ENCODE assay signal across 3 fruit fly cellular contexts in genomic region chrX:19120367-19120766, dm6.
TF ChIP-seq lines count a peak whose summit lies in the region.

No protein-coding gene starts in this region.

- no peak for TF ChIP-seq CTCF in whole organism, embryonic (GFP tag; optimal IDR thresholded peaks at IDR 0.05; lab: Kevin White, UChicago)

TF ChIP-seq in whole organism, embryonic, 481 proteins besides CTCF, POLR2A, EP300 and RAD21 (continues in another document):
- peak; percentile 46 for TF ChIP-seq Drgx (GFP tag; IDR thresholded peaks at IDR 0.05; lab: Robert Waterston, UW)
- TF ChIP-seq Hr51 (GFP tag; optimal IDR thresholded peaks at IDR 0.05; lab: Kevin White, UChicago) = no peak
- TF ChIP-seq pfk (GFP tag; optimal IDR thresholded peaks at IDR 0.05; lab: Kevin White, UChicago) = no peak
- no peak for TF ChIP-seq Deaf1 (tag; optimal IDR thresholded peaks at IDR 0.05; lab: Kevin White, UChicago)
- TF ChIP-seq mld (GFP tag; IDR thresholded peaks at IDR 0.05; lab: Robert Waterston, UW; ENCODE audit: partially characterized antibody) = no peak
- TF ChIP-seq kay (GFP tag; optimal IDR thresholded peaks at IDR 0.05; lab: Kevin White, UChicago) = no peak
- no peak for TF ChIP-seq CG8765 (GFP tag; IDR thresholded peaks at IDR 0.05; lab: Robert Waterston, UW)
- TF ChIP-seq CG2120 (GFP tag; optimal IDR thresholded peaks at IDR 0.05; lab: Kevin White, UChicago) = no peak
- no peak for TF ChIP-seq scrt (GFP tag; optimal IDR thresholded peaks at IDR 0.05; lab: Kevin White, UChicago)
- no peak for TF ChIP-seq CG14667 (GFP tag; IDR thresholded peaks at IDR 0.05; lab: Robert Waterston, UW)
- no peak for TF ChIP-seq yki (optimal IDR thresholded peaks at IDR 0.05; lab: Kevin White, UChicago)
- no peak for TF ChIP-seq CG12942 (GFP tag; optimal IDR thresholded peaks at IDR 0.05; lab: Kevin White, UChicago)
- TF ChIP-seq nerfin-2 (GFP tag; IDR thresholded peaks at IDR 0.05; lab: Robert Waterston, UW; ENCODE audit: partially characterized antibody) = no peak
- TF ChIP-seq CG30403 (GFP tag; optimal IDR thresholded peaks at IDR 0.05; lab: Kevin White, UChicago) = no peak
- no peak for TF ChIP-seq CG8359 (GFP tag; optimal IDR thresholded peaks at IDR 0.05; lab: Kevin White, UChicago; ENCODE audit: borderline replicate concordance)
- peak; percentile 10 for TF ChIP-seq gem (tag; optimal IDR thresholded peaks at IDR 0.05; lab: Kevin White, UChicago)
- no peak for TF ChIP-seq amos (GFP tag; IDR thresholded peaks at IDR 0.05; lab: Robert Waterston, UW; ENCODE audit: partially characterized antibody)
- TF ChIP-seq phol (tag; optimal IDR thresholded peaks at IDR 0.05; lab: Kevin White, UChicago) = peak; percentile 3
- no peak for TF ChIP-seq D (optimal IDR thresholded peaks at IDR 0.05; lab: Kevin White, UChicago)
- TF ChIP-seq D (GFP tag; optimal IDR thresholded peaks at IDR 0.05; lab: Kevin White, UChicago) = no peak
- no peak for TF ChIP-seq grn (GFP tag; optimal IDR thresholded peaks at IDR 0.05; lab: Kevin White, UChicago)
- TF ChIP-seq zen (tag; optimal IDR thresholded peaks at IDR 0.05; lab: Kevin White, UChicago) = peak; percentile 50
- peak; percentile 59 for TF ChIP-seq sens (GFP tag; lab: Kevin White, UChicago)
- no peak for TF ChIP-seq dmrt99B (tag; optimal IDR thresholded peaks at IDR 0.05; lab: Kevin White, UChicago)
- no peak for TF ChIP-seq CG3065 (GFP tag; optimal IDR thresholded peaks at IDR 0.05; lab: Kevin White, UChicago)
- TF ChIP-seq grau (tag; optimal IDR thresholded peaks at IDR 0.05; lab: Kevin White, UChicago) = no peak
- TF ChIP-seq CG1603 (tag; optimal IDR thresholded peaks at IDR 0.05; lab: Kevin White, UChicago) = peak; percentile 37
- TF ChIP-seq NK7.1 (GFP tag; optimal IDR thresholded peaks at IDR 0.05; lab: Kevin White, UChicago) = no peak
- no peak for TF ChIP-seq CG2202 (tag; optimal IDR thresholded peaks at IDR 0.05; lab: Kevin White, UChicago)
- no peak for TF ChIP-seq prd (optimal IDR thresholded peaks at IDR 0.05; lab: Kevin White, UChicago)
- TF ChIP-seq prd (GFP tag; IDR thresholded peaks at IDR 0.05; lab: Robert Waterston, UW) = 0 out of 3 replicates have a peak, but pooled peaks have one; percentile 47

TF ChIP-seq in whole organism, prepupa, 60 proteins besides CTCF, POLR2A, EP300 and RAD21:
- TF ChIP-seq CG11294 (GFP tag; IDR thresholded peaks at IDR 0.05; lab: Robert Waterston, UW) (peak; percentile 11; the same call in 1 of the 2 replicates), pdm3 (GFP tag; optimal IDR thresholded peaks at IDR 0.05; lab: Kevin White, UChicago) (peak; percentile 16), CG10669 (GFP tag; optimal IDR thresholded peaks at IDR 0.05; lab: Kevin White, UChicago) (peak; percentile 3), CG3919 (GFP tag; optimal IDR thresholded peaks at IDR 0.05; lab: Kevin White, UChicago) (peak; percentile 25), dsx (GFP tag; optimal IDR thresholded peaks at IDR 0.05; lab: Kevin White, UChicago; ENCODE audit: poor library complexity, severe bottlenecking) (peak; percentile 20), CG32006 (GFP tag; optimal IDR thresholded peaks at IDR 0.05; lab: Kevin White, UChicago) (peak; percentile 33), CG6163 (GFP tag; IDR thresholded peaks at IDR 0.05; lab: Robert Waterston, UW) (0 out of 3 replicates have a peak, but pooled peaks have one; percentile 40), Ets96B (tag; optimal IDR thresholded peaks at IDR 0.05; lab: Kevin White, UChicago) (peak; percentile 26), CG6792 (GFP tag; optimal IDR thresholded peaks at IDR 0.05; lab: Kevin White, UChicago) (no peak), Gug (GFP tag; IDR thresholded peaks at IDR 0.05; lab: Robert Waterston, UW) (peak; percentile 22; the same call in 1 of the 2 replicates), svp (GFP tag; lab: Kevin White, UChicago) (peak; percentile 61), Hr39 (GFP tag; optimal IDR thresholded peaks at IDR 0.05; lab: Kevin White, UChicago) (peak; percentile 6), CG34406 (GFP tag; optimal IDR thresholded peaks at IDR 0.05; lab: Kevin White, UChicago) (no peak), OdsH (GFP tag; optimal IDR thresholded peaks at IDR 0.05; lab: Kevin White, UChicago) (no peak), Hr4 (GFP tag; optimal IDR thresholded peaks at IDR 0.05; lab: Kevin White, UChicago) (peak; percentile 43), CG11762 (GFP tag; optimal IDR thresholded peaks at IDR 0.05; lab: Kevin White, UChicago; ENCODE audit: insufficient read depth) (no peak), eg (GFP tag; IDR thresholded peaks at IDR 0.05; lab: Robert Waterston, UW) (peak; percentile 71), Eip78C (GFP tag; lab: Kevin White, UChicago) (peak; percentile 66), CG8632 (GFP tag; optimal IDR thresholded peaks at IDR 0.05; lab: Kevin White, UChicago) (no peak), CG8319 (GFP tag; optimal IDR thresholded peaks at IDR 0.05; lab: Kevin White, UChicago) (no peak), topi (GFP tag; optimal IDR thresholded peaks at IDR 0.05; lab: Kevin White, UChicago) (no peak), acj6 (GFP tag; optimal IDR thresholded peaks at IDR 0.05; lab: Kevin White, UChicago) (peak; percentile 21), ss (GFP tag; optimal IDR thresholded peaks at IDR 0.05; lab: Kevin White, UChicago) (peak in 1 of 2 experiments; percentile 19), CG6854 (GFP tag; optimal IDR thresholded peaks at IDR 0.05; lab: Kevin White, UChicago) (no peak), vri (GFP tag; optimal IDR thresholded peaks at IDR 0.05; lab: Kevin White, UChicago) (no peak), fd59A (GFP tag; optimal IDR thresholded peaks at IDR 0.05; lab: Kevin White, UChicago) (no peak), dac (GFP tag; optimal IDR thresholded peaks at IDR 0.05; lab: Kevin White, UChicago) (peak; percentile 23), CG10631 (GFP tag; optimal IDR thresholded peaks at IDR 0.05; lab: Kevin White, UChicago) (peak; percentile 14), CG15336 (GFP tag; IDR thresholded peaks at IDR 0.05; lab: Robert Waterston, UW) (0 out of 2 replicates have a peak, but pooled peaks have one; percentile 27), Lpt (GFP tag; optimal IDR thresholded peaks at IDR 0.05; lab: Kevin White, UChicago) (no peak)

TF ChIP-seq in whole organism, pupa, 21 proteins besides CTCF, POLR2A, EP300 and RAD21:
- TF ChIP-seq CG8301 (tag; optimal IDR thresholded peaks at IDR 0.05; lab: Kevin White, UChicago) = peak; percentile 33
- no peak for TF ChIP-seq gl (tag; optimal IDR thresholded peaks at IDR 0.05; lab: Kevin White, UChicago)
- no peak for TF ChIP-seq Pif1B (GFP tag; optimal IDR thresholded peaks at IDR 0.05; lab: Kevin White, UChicago)
- peak; percentile 32; the same call in 1 of the 2 replicates for TF ChIP-seq CG32121 (GFP tag; IDR thresholded peaks at IDR 0.05; lab: Robert Waterston, UW)
- peak; percentile 13 for TF ChIP-seq CG8159 (tag; optimal IDR thresholded peaks at IDR 0.05; lab: Kevin White, UChicago)
- TF ChIP-seq CG14655 (GFP tag; optimal IDR thresholded peaks at IDR 0.05; lab: Kevin White, UChicago) = peak; percentile 41
- TF ChIP-seq fd96Ca (GFP tag; IDR thresholded peaks at IDR 0.05; lab: Robert Waterston, UW) = peak; percentile 54; the same call in 1 of the 3 replicates
- peak; percentile 31 for TF ChIP-seq CG17806 (tag; optimal IDR thresholded peaks at IDR 0.05; lab: Kevin White, UChicago)
- TF ChIP-seq CG4496 (GFP tag; IDR thresholded peaks at IDR 0.05; lab: Robert Waterston, UW) = peak; percentile 62; the same call in 1 of the 3 replicates
- TF ChIP-seq CG9948 (tag; optimal IDR thresholded peaks at IDR 0.05; lab: Kevin White, UChicago) = no peak
- peak; percentile 9 for TF ChIP-seq CG15710 (tag; optimal IDR thresholded peaks at IDR 0.05; lab: Kevin White, UChicago)
- TF ChIP-seq Pif1A (GFP tag; optimal IDR thresholded peaks at IDR 0.05; lab: Kevin White, UChicago) = peak; percentile 20
TF ChIP-seq in whole organism, pupa: peak in this region for 9.

Comparison
In these comparisons a context has a peak if more than half of its experiments do, and no peak if none do; other contexts are left out.
1. Of the 7 proteins assayed by ChIP-seq in both whole organism, embryonic and whole organism, prepupa: peak only in whole organism, embryonic: none; only in whole organism, prepupa: Gug and Hr39; in both: none; in neither: 5.